Worm (Caenorhabditis elegans) whole organism, L3 larva: ENCODE measurements around the gene ZK813.7.

Experiments
- ZK546.5 ChIP-seq: sonication (generic microtip); optimal IDR thresholded peaks from 2 replicates; lab custom pipeline; 2017; ENCODE audit warnings: missing biosample characterization, missing genetic modification characterization
- ceh-28 ChIP-seq: fragments of 150-350 bp; optimal IDR thresholded peaks from 2 replicates; lab custom pipeline; 2014; ENCODE audit warnings: missing biosample characterization, missing genetic modification reagents, missing genetic modification characterization
- ceh-82 ChIP-seq: fragments of 150-350 bp; optimal IDR thresholded peaks from 2 replicates; lab custom pipeline; 2014; ENCODE audit warnings: missing biosample characterization, missing genetic modification characterization
- egl-27 ChIP-seq: sonication (generic microtip); optimal IDR thresholded peaks from 4 replicates; lab custom pipeline; 2017; ENCODE audit warnings: missing biosample characterization, missing genetic modification reagents, missing genetic modification characterization
- lin-39 ChIP-seq: fragments of 150-350 bp; optimal IDR thresholded peaks from 2 replicates; lab custom pipeline; 2018; ENCODE audit warnings: missing biosample characterization, missing genetic modification reagents, missing genetic modification characterization
- nhr-237 ChIP-seq: fragments of 150-350 bp; optimal IDR thresholded peaks from 2 replicates; lab custom pipeline; 2014; ENCODE audit warnings: missing biosample characterization, missing genetic modification characterization
- nhr-28 ChIP-seq: fragments of 150-350 bp; optimal IDR thresholded peaks from 2 replicates; lab custom pipeline; 2014; ENCODE audit warnings: missing biosample characterization, missing genetic modification characterization
- nhr-76 ChIP-seq: fragments of 150-350 bp; sonication (generic microtip); optimal IDR thresholded peaks from 5 replicates; lab custom pipeline; 2014; ENCODE audit warnings: missing biosample characterization, missing genetic modification characterization
- pqm-1 ChIP-seq: fragments of 150-350 bp; optimal IDR thresholded peaks from 2 replicates; lab custom pipeline; 2017; ENCODE audit warnings: missing biosample characterization, missing genetic modification characterization, inconsistent platforms
- snpc-4 ChIP-seq: fragments of 150-350 bp; optimal IDR thresholded peaks from 2 replicates; lab custom pipeline; 2014; ENCODE audit warnings: missing biosample characterization, missing genetic modification characterization
- tbx-2 ChIP-seq: sonication (generic microtip); optimal IDR thresholded peaks from 2 replicates; lab custom pipeline; 2016; ENCODE audit warnings: mild to moderate bottlenecking, missing genetic modification characterization, missing compliant biosample characterization
- unc-39 ChIP-seq: sonication (generic microtip); optimal IDR thresholded peaks from 4 replicates; lab custom pipeline; 2017; ENCODE audit warnings: missing biosample characterization, missing genetic modification characterization

DNA sequence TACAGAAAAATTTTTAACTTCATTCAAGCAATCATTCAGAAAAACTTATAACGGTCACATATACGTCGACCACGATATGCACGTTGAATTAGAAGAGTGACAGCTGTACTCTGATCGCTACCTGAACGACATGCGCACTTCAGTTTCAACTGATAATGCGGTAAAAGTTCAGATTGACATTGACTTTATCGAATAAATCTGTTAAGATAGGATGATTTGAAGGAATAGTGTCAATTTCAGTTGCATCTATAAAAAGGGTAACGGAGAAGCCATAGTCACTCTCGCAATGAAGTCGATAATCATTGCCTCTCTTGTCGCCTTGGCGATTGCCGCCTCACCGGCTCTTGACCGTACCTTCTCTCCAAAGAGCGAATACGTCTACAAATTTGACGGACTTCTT, 41.4 kb upstream of the ZK813.7 start, which contains the start of gene vit-5:
- TF ChIP-seq snpc-4, result no peak
- TF ChIP-seq tbx-2 (tag; lab: Kevin White, UChicago), result no peak
- TF ChIP-seq pqm-1 (tag; lab: Kevin White, UChicago), result no peak
- TF ChIP-seq lin-39 (tag; lab: Kevin White, UChicago), result no peak
- TF ChIP-seq nhr-28, result no peak
- no peak for TF ChIP-seq ceh-28 (tag; lab: Kevin White, UChicago)
- no peak for TF ChIP-seq ZK546.5 (tag; lab: Kevin White, UChicago)
- TF ChIP-seq egl-27, result no peak
- TF ChIP-seq unc-39 (tag; lab: Kevin White, UChicago), result no peak
- no peak for TF ChIP-seq nhr-237 (tag; lab: Kevin White, UChicago)
- no peak for TF ChIP-seq nhr-76 (tag; lab: Kevin White, UChicago)
- no peak for TF ChIP-seq ceh-82
